Worm (Caenorhabditis elegans): Measurements from ENCODE around the gene F49E8.8.

Gene F49E8.8

ce11 chrIV:7512617-7513233 is 43.7 kb upstream of the F49E8.8 start, which contains the start of the genes plc-4 and R05G6.4 (continued):
- TF ChIP-seq tbx-2 (tag; optimal IDR thresholded peaks at IDR 0.05) (peak; percentile 38), hpl-2 (GFP tag; optimal IDR thresholded peaks at IDR 0.05) (no peak), ceh-90 (tag; optimal IDR thresholded peaks at IDR 0.05) (no peak), F16B12.6 (tag; optimal IDR thresholded peaks at IDR 0.05) (peak; percentile 4), fkh-10 (GFP tag; optimal IDR thresholded peaks at IDR 0.05) (no peak), nhr-11 (tag; optimal IDR thresholded peaks at IDR 0.05) (no peak), elt-3 (tag; optimal IDR thresholded peaks at IDR 0.05) (peak in 2 of 6 experiments; percentile 3 to 52), jun-1 (tag; optimal IDR thresholded peaks at IDR 0.05) (no peak), ztf-11 (tag; optimal IDR thresholded peaks at IDR 0.05) (no peak), ceh-63 (GFP tag; optimal IDR thresholded peaks at IDR 0.05) (no peak), egl-13 (tag; optimal IDR thresholded peaks at IDR 0.05) (no peak), pqm-1 (tag; optimal IDR thresholded peaks at IDR 0.05) (no peak), snu-23 (GFP tag; optimal IDR thresholded peaks at IDR 0.05) (peak; percentile 56), fkh-8 (tag; optimal IDR thresholded peaks at IDR 0.05) (no peak), lin-35 (GFP tag; optimal IDR thresholded peaks at IDR 0.05) (peak; percentile 42 to 65), C34B4.2 (tag; optimal IDR thresholded peaks at IDR 0.05) (no peak), egl-27 (tag; optimal IDR thresholded peaks at IDR 0.05) (no peak), ets-5 (GFP tag; IDR thresholded peaks at IDR 0.05) (no peak), elt-2 (tag; optimal IDR thresholded peaks at IDR 0.05) (no peak), mdl-1 (tag; optimal IDR thresholded peaks at IDR 0.05) (no peak), ceh-8 (GFP tag; optimal IDR thresholded peaks at IDR 0.05) (no peak), grh-1 (GFP tag; IDR thresholded peaks at IDR 0.05) (no peak), nhr-84 (tag; optimal IDR thresholded peaks at IDR 0.05) (no peak), swsn-7 (tag; optimal IDR thresholded peaks at IDR 0.05) (peak; percentile 42), aha-1 (tag; optimal IDR thresholded peaks at IDR 0.05) (no peak), lin-15B (tag; optimal IDR thresholded peaks at IDR 0.05) (no peak), fkh-4 (tag; optimal IDR thresholded peaks at IDR 0.05; ENCODE audit: borderline replicate concordance) (no peak), pax-3 (tag; optimal IDR thresholded peaks at IDR 0.05) (no peak), snpc-4 (tag; optimal IDR thresholded peaks at IDR 0.05) (no peak), vab-15 (tag; optimal IDR thresholded peaks at IDR 0.05) (no peak), zip-4 (GFP tag; optimal IDR thresholded peaks at IDR 0.05) (no peak), ztf-4 (tag; optimal IDR thresholded peaks at IDR 0.05) (no peak), nhr-76 (tag; optimal IDR thresholded peaks at IDR 0.05) (no peak), mab-9 (GFP tag; IDR thresholded peaks at IDR 0.05) (no peak), nhr-90 (tag; optimal IDR thresholded peaks at IDR 0.05; ENCODE audit: poor library complexity) (peak; percentile 52), lsy-2 (tag; optimal IDR thresholded peaks at IDR 0.05) (peak; percentile 53 to 68)

- TF ChIP-seq C16A3.4 (tag; optimal IDR thresholded peaks at IDR 0.05) (no peak), lsy-2 (tag; optimal IDR thresholded peaks at IDR 0.05) (no peak), mef-2 (tag; optimal IDR thresholded peaks at IDR 0.05) (no peak), tlp-1 (tag; optimal IDR thresholded peaks at IDR 0.05) (no peak), elt-3 (tag; optimal IDR thresholded peaks at IDR 0.05) (no peak), zip-4 (GFP tag; optimal IDR thresholded peaks at IDR 0.05) (no peak), dsc-1 (tag; optimal IDR thresholded peaks at IDR 0.05) (no peak), tbx-2 (tag; optimal IDR thresholded peaks at IDR 0.05) (no peak), nhr-28 (tag; optimal IDR thresholded peaks at IDR 0.05) (no peak), unc-98 (GFP tag; IDR thresholded peaks at IDR 0.05) (no peak), lin-13 (GFP tag; optimal IDR thresholded peaks at IDR 0.05) (no peak), zag-1 (tag; optimal IDR thresholded peaks at IDR 0.05) (no peak), fkh-8 (tag; optimal IDR thresholded peaks at IDR 0.05) (no peak), ztf-4 (tag; optimal IDR thresholded peaks at IDR 0.05) (no peak), unc-30 (tag; optimal IDR thresholded peaks at IDR 0.05) (no peak), isw-1 (GFP tag; IDR thresholded peaks at IDR 0.05) (no peak), mab-9 (GFP tag; IDR thresholded peaks at IDR 0.05) (no peak), ama-1 (optimal IDR thresholded peaks at IDR 0.05) (no peak), efl-1 (optimal IDR thresholded peaks at IDR 0.05) (no peak), efl-1 (GFP tag; optimal IDR thresholded peaks at IDR 0.05 in 1 of 2) (no peak)
Observed at ce11 chrIV:7516167-7516566, 40.3 kb upstream of the F49E8.8 start, which contains the start of the genes R05G6.9 and R05G6.3. Gene R05G6.9, minus strand, starts transcription at chrIV:7516267. Gene R05G6.3, plus strand, starts transcription at chrIV:7516552.

Measured in whole organism, L1 larva.